Fruit fly (Drosophila melanogaster) whole organism, embryonic: ENCODE results near the gene Glut4EF.
A peak's percentile ranks its signal among the peaks of the same experiment; 100 is the strongest.

Source experiments
- Atf6 ChIP-seq: fragments of 200-800 bp; sonication (Bioruptor generic); IDR thresholded peaks from 2 replicates; pipeline ENCODE4 v1.3.6; 2022; ENCODE audit warnings: missing biosample characterization, missing genetic modification characterization
- Blimp-1 ChIP-seq: fragments of 200-800 bp; sonication (Bioruptor generic); optimal IDR thresholded peaks from 3 replicates; lab custom pipeline; 2018; ENCODE audit warnings: missing biosample characterization, missing genetic modification characterization, mild to moderate bottlenecking, moderate library complexity, missing genetic modification reagents
- CG10959 ChIP-seq: fragments of 200-800 bp; sonication (Bioruptor generic); IDR thresholded peaks from 2 replicates; pipeline ENCODE4 v1.3.6; 2022; ENCODE audit warnings: missing biosample characterization, missing genetic modification characterization
- CG12744 ChIP-seq: fragments of 200-800 bp; sonication (Bioruptor generic); optimal IDR thresholded peaks from 2 replicates; lab custom pipeline; 2016; ENCODE audit warnings: missing biosample characterization, missing genetic modification characterization
- CG14441 ChIP-seq: fragments of 200-800 bp; sonication (Bioruptor generic); IDR thresholded peaks from 2 replicates; pipeline ENCODE4 v1.3.6; 2022; ENCODE audit warnings: missing biosample characterization, missing genetic modification characterization
- CG31441 ChIP-seq: fragments of 200-800 bp; sonication (Bioruptor generic); IDR thresholded peaks from 2 replicates; pipeline ENCODE4 v1.3.6; 2022; ENCODE audit warnings: missing biosample characterization, missing genetic modification characterization
- CG33213 ChIP-seq: fragments of 200-800 bp; sonication (Bioruptor generic); optimal IDR thresholded peaks from 3 replicates; lab custom pipeline; 2016; ENCODE audit warnings: missing biosample characterization, missing genetic modification characterization
- CG3838 ChIP-seq: fragments of 200-800 bp; sonication (Bioruptor generic); optimal IDR thresholded peaks from 3 replicates; lab custom pipeline; 2016; ENCODE audit warnings: missing biosample characterization, missing genetic modification characterization
- CG4360 ChIP-seq: fragments of 200-800 bp; sonication (Bioruptor generic); IDR thresholded peaks from 2 replicates; pipeline ENCODE4 v1.3.6; 2022; ENCODE audit warnings: missing biosample characterization, missing genetic modification characterization
- CG4730 ChIP-seq: fragments of 200-800 bp; sonication (Bioruptor generic); IDR thresholded peaks from 2 replicates; pipeline ENCODE4 v1.3.6; 2022; ENCODE audit warnings: missing biosample characterization, missing genetic modification characterization
- CG7928 ChIP-seq: fragments of 200-800 bp; sonication (Bioruptor generic); optimal IDR thresholded peaks from 2 replicates; lab custom pipeline; 2017; ENCODE audit warnings: missing biosample characterization, mild to moderate bottlenecking, missing genetic modification characterization
- CG7963 ChIP-seq: fragments of 200-800 bp; sonication (Bioruptor generic); IDR thresholded peaks from 3 replicates; pipeline ENCODE4 v1.3.6; 2022; ENCODE audit warnings: missing biosample characterization, missing genetic modification characterization; ENCODE audit not compliant: partially characterized antibody
- CG8944 ChIP-seq: fragments of 200-800 bp; sonication (Bioruptor generic); optimal IDR thresholded peaks from 3 replicates; lab custom pipeline; 2016; ENCODE audit warnings: missing biosample characterization, missing genetic modification characterization
- CHES-1-like ChIP-seq: fragments of 200-800 bp; sonication (Bioruptor generic); optimal IDR thresholded peaks from 2 replicates; lab custom pipeline; 2016; ENCODE audit warnings: missing biosample characterization, missing genetic modification characterization
- CkIIα-i1 ChIP-seq: fragments of 200-800 bp; sonication (Bioruptor generic); IDR thresholded peaks from 2 replicates; pipeline ENCODE4 v1.3.6; 2022; ENCODE audit warnings: missing biosample characterization, missing genetic modification characterization
- E2f2 ChIP-seq: fragments of 200-800 bp; sonication (Bioruptor generic); IDR thresholded peaks from 2 replicates; pipeline ENCODE4 v1.3.6; 2022; ENCODE audit warnings: missing biosample characterization, missing genetic modification characterization
- Elba2 ChIP-seq: fragments of 200-800 bp; sonication (Bioruptor generic); optimal IDR thresholded peaks from 3 replicates; lab custom pipeline; 2016; ENCODE audit warnings: missing biosample characterization, missing genetic modification characterization
- Ets97D ChIP-seq: fragments of 200-800 bp; sonication (Bioruptor generic); optimal IDR thresholded peaks from 3 replicates; lab custom pipeline; 2016; ENCODE audit warnings: missing biosample characterization, missing genetic modification characterization
- Fer2 ChIP-seq: fragments of 200-800 bp; sonication (Bioruptor generic); optimal IDR thresholded peaks from 2 replicates; lab custom pipeline; 2018; ENCODE audit warnings: missing biosample characterization, mild to moderate bottlenecking, missing genetic modification characterization, moderate library complexity
- Gsc ChIP-seq: fragments of 200-800 bp; sonication (Bioruptor generic); IDR thresholded peaks from 2 replicates; pipeline ENCODE4 v1.3.6; 2022; ENCODE audit warnings: missing biosample characterization, missing genetic modification characterization
- HLHmδ ChIP-seq: fragments of 200-800 bp; sonication (Bioruptor generic); optimal IDR thresholded peaks from 2 replicates; lab custom pipeline; 2018; ENCODE audit warnings: missing biosample characterization, mild to moderate bottlenecking, missing genetic modification characterization, moderate library complexity
- Hand ChIP-seq: fragments of 200-800 bp; sonication (Bioruptor generic); optimal IDR thresholded peaks from 2 replicates; lab custom pipeline; 2017; ENCODE audit warnings: mild to moderate bottlenecking, missing biosample characterization, missing genetic modification reagents, missing genetic modification characterization
- Hey ChIP-seq: fragments of 200-800 bp; sonication (Bioruptor generic); optimal IDR thresholded peaks from 3 replicates; lab custom pipeline; 2018; ENCODE audit warnings: missing biosample characterization, mild to moderate bottlenecking, missing genetic modification characterization
- Hr78 ChIP-seq, 2 experiments: fragments of 200-800 bp in 1 of 2; fragments of >200 bp in 1 of 2; sonication (Bioruptor generic) in 1 of 2; optimal IDR thresholded peaks; 2 replicates each; lab custom pipeline; 2017 to 2019; ENCODE audit warnings: missing biosample characterization in 2 of 2, missing genetic modification characterization in 2 of 2, mild to moderate bottlenecking in 1 of 2, moderate library complexity in 1 of 2
- Lim3 ChIP-seq: fragments of 200-800 bp; sonication (Bioruptor generic); IDR thresholded peaks from 2 replicates; pipeline ENCODE4 v1.3.6; 2022; ENCODE audit warnings: missing biosample characterization, missing genetic modification characterization
- Meics ChIP-seq: fragments of 200-800 bp; sonication (Bioruptor generic); optimal IDR thresholded peaks from 2 replicates; lab custom pipeline; 2017; ENCODE audit warnings: missing biosample characterization, mild to moderate bottlenecking, missing genetic modification characterization
- Neu2 ChIP-seq: fragments of 200-800 bp; sonication (Bioruptor generic); optimal IDR thresholded peaks from 3 replicates; lab custom pipeline; 2016; ENCODE audit warnings: missing biosample characterization, missing genetic modification characterization, borderline replicate concordance
- Nf-YB ChIP-seq: fragments of 200-800 bp; sonication (Bioruptor generic); optimal IDR thresholded peaks from 3 replicates; lab custom pipeline; 2019; ENCODE audit warnings: missing biosample characterization, mild to moderate bottlenecking, missing genetic modification characterization, moderate library complexity
- ab ChIP-seq: fragments of 200-800 bp; sonication (Bioruptor generic); optimal IDR thresholded peaks from 2 replicates; lab custom pipeline; 2016; ENCODE audit warnings: missing biosample characterization, missing genetic modification characterization
- chif ChIP-seq, 2 experiments: fragments of 200-800 bp; sonication (Bioruptor generic); optimal IDR thresholded peaks; 3 replicates each; lab custom pipeline; 2016; ENCODE audit warnings: missing biosample characterization in 2 of 2, missing genetic modification characterization in 2 of 2
- crol ChIP-seq: fragments of 200-800 bp; sonication (Bioruptor generic); IDR thresholded peaks from 2 replicates; pipeline ENCODE4 v1.3.6; 2022; ENCODE audit warnings: missing biosample characterization, missing genetic modification characterization
- esg ChIP-seq: fragments of 200-800 bp; sonication (Bioruptor generic); conservative IDR thresholded peaks from 2 replicates; pipeline ENCODE4 v1.3.6; 2022; ENCODE audit warnings: missing biosample characterization, missing genetic modification characterization
- fd102C ChIP-seq: fragments of 200-800 bp; sonication (Bioruptor generic); optimal IDR thresholded peaks from 2 replicates; lab custom pipeline; 2018; ENCODE audit warnings: missing biosample characterization, mild to moderate bottlenecking, missing genetic modification characterization, moderate library complexity
- fd3F ChIP-seq: fragments of 200-800 bp; sonication (Bioruptor generic); optimal IDR thresholded peaks from 2 replicates; lab custom pipeline; 2018; ENCODE audit warnings: missing biosample characterization, mild to moderate bottlenecking, missing genetic modification characterization, moderate library complexity
- gcm2 ChIP-seq: fragments of 200-800 bp; sonication (Bioruptor generic); optimal IDR thresholded peaks from 2 replicates; lab custom pipeline; 2016; ENCODE audit warnings: missing biosample characterization, missing genetic modification characterization
- grn ChIP-seq: fragments of 200-800 bp; sonication (Bioruptor generic); optimal IDR thresholded peaks from 3 replicates; lab custom pipeline; 2017; ENCODE audit warnings: missing biosample characterization, missing genetic modification characterization
- gro ChIP-seq: fragments of 200-800 bp; sonication (Bioruptor generic); optimal IDR thresholded peaks from 2 replicates; lab custom pipeline; 2016; ENCODE audit warnings: missing biosample characterization, missing genetic modification characterization
- lilli ChIP-seq: fragments of 200-800 bp; sonication (Bioruptor generic); optimal IDR thresholded peaks from 3 replicates; lab custom pipeline; 2016; ENCODE audit warnings: missing biosample characterization, missing genetic modification characterization
- onecut ChIP-seq: fragments of 200-800 bp; sonication (Bioruptor generic); IDR thresholded peaks from 2 replicates; pipeline ENCODE4 v1.3.6; 2022; ENCODE audit warnings: missing biosample characterization, missing genetic modification characterization
- pho ChIP-seq: fragments of 200-800 bp; sonication (Bioruptor generic); optimal IDR thresholded peaks from 2 replicates; lab custom pipeline; 2016; ENCODE audit warnings: missing biosample characterization, missing genetic modification characterization
- prd ChIP-seq, 3 experiments: fragments of >200 bp in 2 of 3; fragments of 200-800 bp in 1 of 3; sonication (Bioruptor generic) in 1 of 3; optimal IDR thresholded peaks in 2 of 3; IDR thresholded peaks in 1 of 3; 2 replicates in 2 of 3; 3 replicates in 1 of 3; pipeline versions ENCODE4 v1.3.6 to Lab custom; 2017 to 2022; ENCODE audit warnings: missing biosample characterization in 1 of 3, missing genetic modification characterization in 1 of 3
- repo ChIP-seq: fragments of 200-800 bp; sonication (Bioruptor generic); optimal IDR thresholded peaks from 2 replicates; lab custom pipeline; 2016; ENCODE audit warnings: missing biosample characterization, missing genetic modification characterization
- row ChIP-seq: fragments of 200-800 bp; sonication (Bioruptor generic); IDR thresholded peaks from 3 replicates; pipeline ENCODE4 v1.3.6; 2022; ENCODE audit warnings: missing biosample characterization, missing genetic modification characterization
- sens-2 ChIP-seq: fragments of 200-800 bp; sonication (Bioruptor generic); IDR thresholded peaks from 2 replicates; pipeline ENCODE4 v1.3.6; 2022; ENCODE audit warnings: missing biosample characterization, missing genetic modification characterization
- sisA ChIP-seq: fragments of 200-800 bp; sonication (Bioruptor generic); IDR thresholded peaks from 2 replicates; pipeline ENCODE4 v1.3.6; 2022; ENCODE audit warnings: missing biosample characterization, missing genetic modification characterization
- sr ChIP-seq: fragments of 200-800 bp; sonication (Bioruptor generic); IDR thresholded peaks from 3 replicates; pipeline ENCODE4 v1.3.6; 2022; ENCODE audit warnings: missing biosample characterization, missing genetic modification characterization
- tna ChIP-seq: fragments of 200-800 bp; sonication (Bioruptor generic); IDR thresholded peaks from 2 replicates; pipeline ENCODE4 v1.3.6; 2022; ENCODE audit warnings: missing biosample characterization, missing genetic modification characterization; ENCODE audit not compliant: partially characterized antibody
- wdn ChIP-seq: fragments of 200-800 bp; sonication (Bioruptor generic); IDR thresholded peaks from 2 replicates; pipeline ENCODE4 v1.3.6; 2022; ENCODE audit warnings: missing biosample characterization, missing genetic modification characterization
- z ChIP-seq: fragments of 200-800 bp; sonication (Bioruptor generic); IDR thresholded peaks from 3 replicates; pipeline ENCODE4 v1.3.6; 2022; ENCODE audit warnings: missing biosample characterization, missing genetic modification characterization
- zen2 ChIP-seq: fragments of 200-800 bp; sonication (Bioruptor generic); IDR thresholded peaks from 3 replicates; pipeline ENCODE4 v1.3.6; 2022; ENCODE audit warnings: missing biosample characterization, missing genetic modification characterization; ENCODE audit not compliant: partially characterized antibody

Gene Glut4EF

DNA sequence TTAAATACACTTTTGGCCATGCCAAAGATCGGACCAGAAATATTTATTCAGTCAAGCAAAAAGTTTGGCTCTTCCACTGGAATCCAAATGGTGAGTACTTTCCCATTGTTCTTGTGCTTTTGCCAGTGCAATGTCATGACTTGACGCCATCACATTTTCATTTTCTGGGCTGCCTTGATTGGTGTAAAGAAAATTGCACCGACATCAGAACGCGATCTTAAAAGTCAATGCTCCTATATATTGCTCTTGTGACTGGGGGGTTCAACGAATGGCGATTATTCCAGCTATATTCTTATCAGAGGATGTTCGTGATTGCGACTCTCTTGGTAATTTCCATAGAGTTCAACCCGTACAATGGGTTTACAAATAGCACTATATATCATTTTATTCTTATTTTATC, 166.0 kb downstream of the Glut4EF start:
- TF ChIP-seq esg (GFP tag; lab: Robert Waterston, UW), result no peak
- no peak for TF ChIP-seq ab (GFP tag; lab: Kevin White, UChicago)
- no peak for TF ChIP-seq Hey
- no peak for TF ChIP-seq Elba2 (GFP tag; lab: Kevin White, UChicago)
- TF ChIP-seq Blimp-1 (GFP tag; lab: Kevin White, UChicago), result no peak
- no peak for TF ChIP-seq CG7928 (GFP tag; lab: Kevin White, UChicago)
- TF ChIP-seq CG10959 (GFP tag; lab: Robert Waterston, UW), result no peak
- no peak for TF ChIP-seq Lim3 (GFP tag; lab: Robert Waterston, UW)
- TF ChIP-seq CG7963 (GFP tag; lab: Robert Waterston, UW), result no peak
- TF ChIP-seq CG4730 (GFP tag; lab: Robert Waterston, UW), result no peak
- no peak for TF ChIP-seq CG3838
- TF ChIP-seq gro (GFP tag; lab: Kevin White, UChicago), result no peak
- no peak for TF ChIP-seq gcm2 (GFP tag; lab: Kevin White, UChicago)
- TF ChIP-seq Hand, result no peak
- TF ChIP-seq Gsc, result no peak
- no peak for TF ChIP-seq HLHmδ (GFP tag; lab: Kevin White, UChicago)
- TF ChIP-seq Fer2 (tag; lab: Kevin White, UChicago), result no peak
- no peak for TF ChIP-seq z
- TF ChIP-seq CHES-1-like (GFP tag; lab: Kevin White, UChicago), result no peak

DNA sequence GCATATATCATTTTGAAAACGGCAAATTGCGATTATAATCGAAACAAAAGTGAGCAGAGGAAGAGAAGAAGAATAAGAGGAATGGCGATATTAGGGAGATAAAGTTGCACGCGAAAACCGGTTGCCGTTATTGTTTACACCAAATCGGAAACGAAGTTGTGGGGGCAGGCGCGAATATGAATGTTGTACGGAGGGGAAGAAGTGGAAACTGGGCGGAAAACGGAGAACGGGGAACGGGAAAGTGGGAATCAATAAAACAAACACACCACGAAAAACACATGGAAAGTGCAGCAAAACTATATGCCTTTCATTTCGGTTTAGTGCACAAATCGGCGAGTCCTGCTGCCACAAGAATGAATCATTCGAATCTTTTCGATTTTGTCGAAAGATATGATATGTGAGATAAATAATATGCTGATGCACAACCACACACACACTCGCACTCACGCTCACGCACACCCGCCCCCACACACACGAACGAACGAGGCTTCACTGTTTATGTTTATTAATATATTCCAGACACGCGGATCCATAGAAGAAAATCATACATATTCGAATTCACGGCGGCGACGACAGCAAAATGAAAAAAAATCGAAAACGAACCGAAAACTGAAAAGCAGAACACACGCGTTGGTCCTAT, 167.7 kb downstream of the Glut4EF start:
- TF ChIP-seq lilli (GFP tag; lab: Kevin White, UChicago), result no peak
- no peak for TF ChIP-seq gcm2 (GFP tag; lab: Kevin White, UChicago)
- TF ChIP-seq CG33213, result no peak
- no peak for TF ChIP-seq CkIIα-i1
- no peak for TF ChIP-seq fd3F (GFP tag; lab: Kevin White, UChicago)
- no peak for TF ChIP-seq E2f2 (GFP tag; lab: Robert Waterston, UW)
- TF ChIP-seq Nf-YB (GFP tag; lab: Kevin White, UChicago), result no peak
- no peak for TF ChIP-seq fd102C (GFP tag; lab: Kevin White, UChicago)
- no peak for TF ChIP-seq sisA
- TF ChIP-seq chif (GFP tag; optimal IDR thresholded peaks at IDR 0.05; lab: Kevin White, UChicago), result no peak
- TF ChIP-seq Atf6 (GFP tag; lab: Robert Waterston, UW), result no peak
- TF ChIP-seq crol, result peak; percentile 80
- no peak for TF ChIP-seq Meics (GFP tag; lab: Kevin White, UChicago)
- no peak for TF ChIP-seq zen2
- no peak for TF ChIP-seq prd (optimal IDR thresholded peaks at IDR 0.05; lab: Kevin White, UChicago)
- TF ChIP-seq prd (GFP tag; IDR thresholded peaks at IDR 0.05; lab: Robert Waterston, UW), result no peak
- TF ChIP-seq CG14441 (GFP tag; lab: Robert Waterston, UW), result no peak
- TF ChIP-seq Neu2, result no peak
- no peak for TF ChIP-seq Ets97D (GFP tag; lab: Kevin White, UChicago)
- no peak for TF ChIP-seq CG31441
- TF ChIP-seq CG12744, result no peak
- no peak for TF ChIP-seq Hr78 (GFP tag; optimal IDR thresholded peaks at IDR 0.05; lab: Kevin White, UChicago)
- no peak for TF ChIP-seq CG8944 (GFP tag; lab: Kevin White, UChicago)
- TF ChIP-seq tna (GFP tag; lab: Robert Waterston, UW), result 0 out of 2 replicates have a peak, but pooled peaks have one; percentile 10
- TF ChIP-seq sr (GFP tag; lab: Robert Waterston, UW), result peak; percentile 89
- TF ChIP-seq CG4360 (GFP tag; lab: Robert Waterston, UW), result no peak
- TF ChIP-seq onecut, result peak; percentile 66
- peak; percentile 3 for TF ChIP-seq grn (GFP tag; lab: Kevin White, UChicago)
- TF ChIP-seq sens-2 (GFP tag; lab: Robert Waterston, UW), result no peak
- TF ChIP-seq repo (GFP tag; lab: Kevin White, UChicago), result no peak
- no peak for TF ChIP-seq pho (GFP tag; lab: Kevin White, UChicago)
- no peak for TF ChIP-seq row (GFP tag; lab: Robert Waterston, UW)
- no peak for TF ChIP-seq wdn
